Fruit fly (Drosophila melanogaster) whole organism, embryonic: Measurements from ENCODE around the gene spas.

Experiments
- Abd-B ChIP-seq: fragments of 200-800 bp; sonication (Bioruptor generic); optimal IDR thresholded peaks from 2 replicates; lab custom pipeline; 2018; ENCODE audit warnings: missing biosample characterization, mild to moderate bottlenecking, missing genetic modification characterization, moderate library complexity
- BEAF-32 ChIP-seq: fragments of 200-800 bp; sonication (Bioruptor generic); optimal IDR thresholded peaks from 3 replicates; lab custom pipeline; 2017; ENCODE audit warnings: missing biosample characterization, missing genetic modification characterization, mild to moderate bottlenecking, moderate library complexity, missing genetic modification reagents
- Bgb ChIP-seq: fragments of 200-800 bp; sonication (Bioruptor generic); IDR thresholded peaks from 2 replicates; pipeline ENCODE4 v1.3.6; 2022; ENCODE audit warnings: missing biosample characterization, missing genetic modification characterization; ENCODE audit not compliant: partially characterized antibody
- Blimp-1 ChIP-seq: fragments of 200-800 bp; sonication (Bioruptor generic); optimal IDR thresholded peaks from 3 replicates; lab custom pipeline; 2018; ENCODE audit warnings: missing biosample characterization, missing genetic modification characterization, mild to moderate bottlenecking, moderate library complexity, missing genetic modification reagents
- CG10267 ChIP-seq: fragments of 200-800 bp; sonication (Bioruptor generic); optimal IDR thresholded peaks from 2 replicates; lab custom pipeline; 2018; ENCODE audit warnings: missing biosample characterization, mild to moderate bottlenecking, missing genetic modification characterization, moderate library complexity
- CG10366 ChIP-seq: fragments of 200-800 bp; sonication (Bioruptor generic); IDR thresholded peaks from 2 replicates; pipeline ENCODE4 v1.3.6; 2022; ENCODE audit warnings: missing biosample characterization, missing genetic modification characterization
- CG11723 ChIP-seq: fragments of 200-800 bp; sonication (Bioruptor generic); optimal IDR thresholded peaks from 2 replicates; lab custom pipeline; 2017; ENCODE audit warnings: missing biosample characterization, mild to moderate bottlenecking, missing genetic modification characterization
- CG12391 ChIP-seq: fragments of 200-800 bp; sonication (Bioruptor generic); optimal IDR thresholded peaks from 3 replicates; lab custom pipeline; 2018; ENCODE audit warnings: missing biosample characterization, mild to moderate bottlenecking, missing genetic modification characterization, moderate library complexity
- CG12659 ChIP-seq: fragments of 200-800 bp; sonication (Bioruptor generic); optimal IDR thresholded peaks from 3 replicates; lab custom pipeline; 2017; ENCODE audit warnings: mild to moderate bottlenecking, missing biosample characterization, missing genetic modification reagents, missing genetic modification characterization
- CG2116 ChIP-seq: fragments of 200-800 bp; sonication (Bioruptor generic); optimal IDR thresholded peaks from 3 replicates; lab custom pipeline; 2018; ENCODE audit warnings: missing biosample characterization, mild to moderate bottlenecking, missing genetic modification characterization
- CG3995 ChIP-seq: fragments of 200-800 bp; sonication (Bioruptor generic); optimal IDR thresholded peaks from 3 replicates; lab custom pipeline; 2016; ENCODE audit warnings: missing biosample characterization, missing genetic modification characterization
- CG7987 ChIP-seq: fragments of 200-800 bp; sonication (Bioruptor generic); optimal IDR thresholded peaks from 2 replicates; lab custom pipeline; 2018; ENCODE audit warnings: missing biosample characterization, mild to moderate bottlenecking, missing genetic modification characterization, moderate library complexity
- CG8290 ChIP-seq, 3 experiments: fragments of 200-800 bp; sonication (Bioruptor generic); optimal IDR thresholded peaks; 2 replicates each; lab custom pipeline; 2016 to 2019; ENCODE audit warnings: missing biosample characterization in 3 of 3, missing genetic modification characterization in 3 of 3, mild to moderate bottlenecking in 2 of 3, moderate library complexity in 1 of 3
- CG9932 ChIP-seq: fragments of 200-800 bp; sonication (Bioruptor generic); IDR thresholded peaks from 2 replicates; pipeline ENCODE4 v1.3.6; 2022; ENCODE audit warnings: missing biosample characterization, missing genetic modification characterization
- Camta ChIP-seq: fragments of 200-800 bp; sonication (Bioruptor generic); optimal IDR thresholded peaks from 2 replicates; lab custom pipeline; 2016; ENCODE audit warnings: missing biosample characterization, missing genetic modification characterization
- D ChIP-seq, 2 experiments: fragments of 200-800 bp in 1 of 2; fragments of >200 bp in 1 of 2; sonication (Bioruptor generic) in 1 of 2; optimal IDR thresholded peaks; 2 replicates in 1 of 2; 3 replicates in 1 of 2; lab custom pipeline; 2017; ENCODE audit warnings: mild to moderate bottlenecking in 1 of 2, missing biosample characterization in 1 of 2, missing genetic modification characterization in 1 of 2, missing genetic modification reagents in 1 of 2
- Dbx ChIP-seq: fragments of 200-800 bp; sonication (Bioruptor generic); IDR thresholded peaks from 3 replicates; pipeline ENCODE4 v1.3.6; 2022; ENCODE audit warnings: missing biosample characterization, missing genetic modification characterization
- Dfd ChIP-seq, 2 experiments: fragments of >200 bp; optimal IDR thresholded peaks; 2 replicates each; lab custom pipeline; 2017; ENCODE audit warnings: missing biosample characterization in 2 of 2, missing genetic modification characterization in 2 of 2
- Dref ChIP-seq: fragments of 200-800 bp; sonication (Bioruptor generic); IDR thresholded peaks from 2 replicates; pipeline ENCODE4 v1.3.6; 2022; ENCODE audit warnings: missing biosample characterization, missing genetic modification characterization
- MBD-R2 ChIP-seq: fragments of 200-800 bp; sonication (Bioruptor generic); IDR thresholded peaks from 2 replicates; pipeline ENCODE4 v1.3.6; 2022; ENCODE audit warnings: missing biosample characterization, missing genetic modification characterization
- MESR4 ChIP-seq: fragments of 200-800 bp; sonication (Bioruptor generic); optimal IDR thresholded peaks from 2 replicates; lab custom pipeline; 2018; ENCODE audit warnings: missing biosample characterization, mild to moderate bottlenecking, missing genetic modification characterization, moderate library complexity
- Meics ChIP-seq: fragments of 200-800 bp; sonication (Bioruptor generic); optimal IDR thresholded peaks from 2 replicates; lab custom pipeline; 2017; ENCODE audit warnings: missing biosample characterization, mild to moderate bottlenecking, missing genetic modification characterization
- Nf-YC ChIP-seq: fragments of 200-800 bp; optimal IDR thresholded peaks from 3 replicates; lab custom pipeline; 2019; ENCODE audit warnings: missing biosample characterization, mild to moderate bottlenecking, missing genetic modification characterization, moderate library complexity
- Opbp ChIP-seq: fragments of 200-800 bp; sonication (Bioruptor generic); IDR thresholded peaks from 3 replicates; pipeline ENCODE4 v1.3.6; 2022; ENCODE audit warnings: missing biosample characterization, missing genetic modification characterization; ENCODE audit not compliant: partially characterized antibody
- Ptx1 ChIP-seq: fragments of 200-800 bp; sonication (Bioruptor generic); IDR thresholded peaks from 2 replicates; pipeline ENCODE4 v1.3.6; 2022; ENCODE audit warnings: missing biosample characterization, missing genetic modification characterization
- Rx ChIP-seq: fragments of 200-800 bp; sonication (Bioruptor generic); IDR thresholded peaks from 2 replicates; pipeline ENCODE4 v1.3.6; 2022; ENCODE audit warnings: missing biosample characterization, missing genetic modification characterization
- Sin3A ChIP-seq: fragments of >200 bp; optimal IDR thresholded peaks from 2 replicates; lab custom pipeline; 2018
- Sox100B ChIP-seq: fragments of 200-800 bp; sonication (Bioruptor generic); optimal IDR thresholded peaks from 3 replicates; lab custom pipeline; 2018; ENCODE audit warnings: missing biosample characterization, mild to moderate bottlenecking, missing genetic modification characterization
- Xbp1 ChIP-seq: fragments of 200-800 bp; sonication (Bioruptor generic); optimal IDR thresholded peaks from 3 replicates; lab custom pipeline; 2016; ENCODE audit warnings: missing biosample characterization, mild to moderate bottlenecking, missing genetic modification characterization
- cato ChIP-seq: fragments of 200-800 bp; sonication (Bioruptor generic); optimal IDR thresholded peaks from 2 replicates; lab custom pipeline; 2016; ENCODE audit warnings: missing biosample characterization, missing genetic modification characterization, borderline replicate concordance
- eyg ChIP-seq: fragments of 200-800 bp; sonication (Bioruptor generic); optimal IDR thresholded peaks from 3 replicates; lab custom pipeline; 2016; ENCODE audit warnings: missing biosample characterization, missing genetic modification characterization
- gem ChIP-seq: fragments of 200-800 bp; sonication (Bioruptor generic); optimal IDR thresholded peaks from 2 replicates; lab custom pipeline; 2019; ENCODE audit warnings: missing biosample characterization, mild to moderate bottlenecking, missing genetic modification characterization, moderate library complexity
- grau ChIP-seq: fragments of 200-800 bp; optimal IDR thresholded peaks from 3 replicates; lab custom pipeline; 2019; ENCODE audit warnings: missing biosample characterization, mild to moderate bottlenecking, missing genetic modification characterization, moderate library complexity
- h ChIP-seq: fragments of >200 bp; optimal IDR thresholded peaks from 2 replicates; lab custom pipeline; 2017
- insv ChIP-seq, 2 experiments: fragments of 200-800 bp; sonication (Bioruptor generic); optimal IDR thresholded peaks; 3 replicates each; lab custom pipeline; 2016 to 2018; ENCODE audit warnings: missing biosample characterization in 2 of 2, missing genetic modification characterization in 2 of 2
- mirr ChIP-seq: fragments of 200-800 bp; sonication (Bioruptor generic); optimal IDR thresholded peaks from 3 replicates; lab custom pipeline; 2018; ENCODE audit warnings: missing biosample characterization, mild to moderate bottlenecking, missing genetic modification characterization
- row ChIP-seq: fragments of 200-800 bp; sonication (Bioruptor generic); IDR thresholded peaks from 3 replicates; pipeline ENCODE4 v1.3.6; 2022; ENCODE audit warnings: missing biosample characterization, missing genetic modification characterization
- schlank ChIP-seq: fragments of 200-800 bp; sonication (Bioruptor generic); optimal IDR thresholded peaks from 2 replicates; lab custom pipeline; 2018; ENCODE audit warnings: missing biosample characterization, mild to moderate bottlenecking, missing genetic modification characterization
- sens ChIP-seq: fragments of 200-800 bp; sonication (Bioruptor generic); peaks from one replicate; lab custom pipeline; 2016; ENCODE audit warnings: missing biosample characterization, missing genetic modification characterization
- stwl ChIP-seq: fragments of 200-800 bp; sonication (Bioruptor generic); optimal IDR thresholded peaks from 3 replicates; lab custom pipeline; 2018; ENCODE audit warnings: missing biosample characterization, mild to moderate bottlenecking, missing genetic modification characterization, moderate library complexity
- tna ChIP-seq: fragments of 200-800 bp; sonication (Bioruptor generic); IDR thresholded peaks from 2 replicates; pipeline ENCODE4 v1.3.6; 2022; ENCODE audit warnings: missing biosample characterization, missing genetic modification characterization; ENCODE audit not compliant: partially characterized antibody
- vnd ChIP-seq: fragments of 200-800 bp; sonication (Bioruptor generic); IDR thresholded peaks from 3 replicates; pipeline ENCODE4 v1.3.6; 2022; ENCODE audit warnings: missing biosample characterization, missing genetic modification characterization; ENCODE audit not compliant: partially characterized antibody

Gene spas

DNA sequence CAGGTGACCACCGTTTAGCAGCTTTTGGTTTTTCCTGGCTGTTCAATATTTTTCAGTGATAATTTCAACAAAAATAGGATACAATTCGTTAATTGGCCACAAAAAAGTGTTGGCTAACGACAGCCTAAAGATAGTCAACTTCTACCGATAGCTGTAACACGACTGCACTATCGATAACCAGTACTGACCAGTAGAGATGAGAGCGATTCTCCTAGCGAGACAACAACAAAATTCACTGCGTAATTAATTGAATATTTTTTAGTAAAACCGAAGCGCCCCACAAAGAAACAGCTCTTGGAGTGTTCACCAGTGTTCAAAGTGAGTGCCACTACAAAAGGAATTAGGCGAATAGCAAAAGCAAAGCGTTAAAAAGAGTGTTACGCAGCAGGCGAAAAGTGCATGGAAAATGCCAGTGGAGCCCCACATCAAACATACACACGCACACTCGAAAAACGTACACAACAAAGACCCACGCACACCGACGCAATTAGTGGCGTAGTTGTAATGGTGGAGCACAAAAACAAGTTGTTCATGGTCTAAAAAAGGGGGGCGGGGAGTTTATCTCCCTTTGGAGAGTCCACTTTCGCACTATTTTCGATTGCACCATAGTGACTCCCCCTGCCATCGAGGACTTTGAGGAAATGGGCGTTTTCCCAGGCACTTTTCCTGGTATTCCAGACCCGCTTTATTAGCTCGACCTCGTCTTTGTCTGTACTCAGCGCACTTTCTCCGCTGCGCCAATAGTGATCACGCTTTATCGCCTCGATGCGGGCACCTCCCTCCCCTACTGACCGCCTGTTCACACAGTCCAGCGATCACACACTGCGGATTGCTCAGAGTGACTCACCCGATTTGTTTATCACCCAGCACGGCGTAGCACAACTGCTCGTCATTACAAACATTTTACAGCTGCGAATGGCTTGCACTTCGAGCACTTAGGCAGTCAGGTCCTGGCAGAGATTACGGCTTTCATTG, 44.9 kb upstream of the spas start, which contains the start of the genes Epp and Rab7 (continued):
- TF ChIP-seq eyg (GFP tag; lab: Kevin White, UChicago) (peak; percentile 54), D (optimal IDR thresholded peaks at IDR 0.05; lab: Kevin White, UChicago) (no peak), D (GFP tag; optimal IDR thresholded peaks at IDR 0.05; lab: Kevin White, UChicago) (no peak), CG9932 (peak; percentile 84), grau (tag; lab: Kevin White, UChicago) (peak; percentile 22), CG10366 (GFP tag; lab: Robert Waterston, UW) (no peak), gem (tag; lab: Kevin White, UChicago) (no peak), Rx (GFP tag; lab: Robert Waterston, UW) (0 out of 2 replicates have a peak, but pooled peaks have one; percentile 2)

DNA sequence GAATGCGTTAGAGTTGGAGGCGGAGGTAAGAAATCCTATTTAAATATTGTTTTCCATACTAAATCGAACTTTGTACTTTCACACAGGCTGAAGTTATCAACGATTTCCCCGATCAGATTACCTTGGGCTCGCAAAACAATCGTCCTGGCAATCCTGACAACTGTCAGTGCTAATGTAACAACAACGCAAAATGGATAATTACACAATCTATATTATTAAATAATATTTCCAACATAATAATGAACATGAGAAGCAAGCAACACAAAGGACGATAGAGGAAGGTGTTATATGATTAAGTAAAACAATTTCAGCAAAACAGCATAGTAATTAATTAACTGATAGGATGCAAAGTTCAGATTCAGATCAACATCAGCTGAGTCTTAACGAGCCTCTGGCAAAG, 43.4 kb upstream of the spas start:
- TF ChIP-seq mirr (GFP tag; lab: Kevin White, UChicago) (no peak), Sin3A (lab: Kevin White, UChicago) (no peak)
- TF ChIP-seq, all 482 proteins: peak for 0

DNA sequence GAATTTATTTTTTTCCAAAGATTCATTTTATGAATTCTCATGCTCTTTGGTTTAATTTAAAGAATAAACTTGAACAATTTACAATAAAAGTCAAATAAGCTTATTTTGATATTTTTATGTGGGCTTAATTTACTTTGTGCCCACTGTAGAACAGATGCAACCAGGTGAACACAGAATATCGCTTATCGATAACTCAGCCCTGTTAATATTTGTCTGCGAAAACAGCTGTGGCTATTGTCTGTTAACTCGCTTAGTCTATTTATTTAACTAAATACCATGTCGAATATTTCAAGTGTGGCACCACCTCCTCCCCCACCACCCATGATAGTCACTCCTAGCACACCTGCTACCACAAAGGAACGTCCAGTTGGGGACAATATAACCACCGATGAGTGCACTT, 42.6 kb upstream of the spas start, which contains the start of gene CG33108:
CG33108 (plus strand) TSS at position 200 of the 400 bp plus-strand sequence.
- TF ChIP-seq stwl (tag; lab: Kevin White, UChicago) (peak; percentile 30), CG10267 (tag; lab: Kevin White, UChicago) (peak; percentile 8), sens (GFP tag; lab: Kevin White, UChicago) (peak; percentile 24), schlank (tag; lab: Kevin White, UChicago) (no peak), tna (GFP tag; lab: Robert Waterston, UW) (peak; percentile 14; the same call in 1 of the 2 replicates), Dfd (GFP tag; optimal IDR thresholded peaks at IDR 0.05; lab: Kevin White, UChicago) (no peak), Meics (GFP tag; lab: Kevin White, UChicago) (no peak), Abd-B (GFP tag; lab: Kevin White, UChicago) (no peak), Ptx1 (GFP tag; lab: Robert Waterston, UW) (no peak), Camta (GFP tag; lab: Kevin White, UChicago) (no peak), mirr (GFP tag; lab: Kevin White, UChicago) (no peak), CG12391 (tag; lab: Kevin White, UChicago) (peak; percentile 2), cato (GFP tag; lab: Kevin White, UChicago) (no peak), grau (tag; lab: Kevin White, UChicago) (peak; percentile 9), MESR4 (GFP tag; lab: Kevin White, UChicago) (peak; percentile 4), Bgb (peak; percentile 24; the same call in 1 of the 2 replicates), MBD-R2 (GFP tag; lab: Robert Waterston, UW) (peak; percentile 38; the same call in 1 of the 2 replicates), Sox100B (no peak), insv (GFP tag; optimal IDR thresholded peaks at IDR 0.05; lab: Kevin White, UChicago) (no peak), D (optimal IDR thresholded peaks at IDR 0.05; lab: Kevin White, UChicago) (no peak), D (GFP tag; optimal IDR thresholded peaks at IDR 0.05; lab: Kevin White, UChicago) (no peak), Opbp (GFP tag; lab: Robert Waterston, UW) (0 out of 3 replicates have a peak, but pooled peaks have one; percentile 39), CG2116 (GFP tag; lab: Kevin White, UChicago) (peak; percentile 19), Dref (GFP tag; lab: Robert Waterston, UW) (peak; percentile 60), Blimp-1 (GFP tag; lab: Kevin White, UChicago) (no peak), h (no peak), CG7987 (no peak), row (GFP tag; lab: Robert Waterston, UW) (peak; percentile 50; the same call in 2 of the 3 replicates), vnd (no peak), CG12659 (peak; percentile 39), Nf-YC (tag; lab: Kevin White, UChicago) (peak; percentile 42), Dbx (GFP tag; lab: Robert Waterston, UW) (no peak), Xbp1 (no peak), CG8290 (GFP tag; optimal IDR thresholded peaks at IDR 0.05; lab: Kevin White, UChicago) (no peak), CG8290 (tag; optimal IDR thresholded peaks at IDR 0.05; lab: Kevin White, UChicago) (peak in 1 of 2 experiments; percentile 18), BEAF-32 (GFP tag; lab: Kevin White, UChicago) (peak; percentile 7), CG3995 (GFP tag; lab: Kevin White, UChicago) (peak; percentile 57), CG11723 (GFP tag; lab: Kevin White, UChicago) (no peak)
